Worm (Caenorhabditis elegans): ENCODE measurements around the gene nas-12.

DNA sequence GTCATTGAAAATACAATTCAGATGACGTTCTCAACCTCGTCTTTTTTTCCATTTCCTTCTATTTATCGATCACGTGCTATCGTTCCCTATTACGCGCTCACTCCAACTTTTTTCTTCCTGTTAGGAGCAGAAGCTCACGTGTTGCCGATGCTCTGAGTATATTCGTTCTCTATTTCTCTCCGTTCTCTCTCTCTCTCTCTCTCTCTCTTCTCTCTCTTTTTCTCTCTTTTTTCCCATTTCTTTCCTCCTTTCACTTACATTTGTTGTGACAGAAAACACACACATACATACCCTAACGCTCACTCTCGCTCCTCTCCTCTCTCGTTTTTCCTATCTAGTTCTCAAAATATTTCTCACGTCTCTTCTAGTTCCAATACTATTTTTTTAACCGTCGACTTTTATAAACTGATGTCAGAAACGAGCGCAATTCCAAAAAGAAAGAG lies 28.5 kb downstream of the nas-12 start:
- TF ChIP-seq ama-1 (optimal IDR thresholded peaks at IDR 0.05) = no peak
- TF ChIP-seq hnd-1 (tag; optimal IDR thresholded peaks at IDR 0.05) = no peak
- no peak for TF ChIP-seq ceh-36 (tag; optimal IDR thresholded peaks at IDR 0.05)
- no peak for TF ChIP-seq ets-7 (tag; optimal IDR thresholded peaks at IDR 0.05)
- no peak for TF ChIP-seq aly-1 (tag; optimal IDR thresholded peaks at IDR 0.05)
- TF ChIP-seq hmg-4 (GFP tag; optimal IDR thresholded peaks at IDR 0.05) = no peak
- no peak for TF ChIP-seq tbx-37 (GFP tag; conservative IDR thresholded peaks at IDR 0.05)
- TF ChIP-seq tbx-11 (GFP tag; IDR thresholded peaks at IDR 0.05) = no peak
- no peak for TF ChIP-seq scrt-1 (GFP tag; IDR thresholded peaks at IDR 0.05)
- no peak for TF ChIP-seq tra-4 (tag; optimal IDR thresholded peaks at IDR 0.05)
- no peak for TF ChIP-seq F13C5.2 (tag; optimal IDR thresholded peaks at IDR 0.05)

All from whole organism, early embryonic.